Worm (Caenorhabditis elegans): ENCODE results near the gene dpff-1.

The dpff-1 gene

DNA sequence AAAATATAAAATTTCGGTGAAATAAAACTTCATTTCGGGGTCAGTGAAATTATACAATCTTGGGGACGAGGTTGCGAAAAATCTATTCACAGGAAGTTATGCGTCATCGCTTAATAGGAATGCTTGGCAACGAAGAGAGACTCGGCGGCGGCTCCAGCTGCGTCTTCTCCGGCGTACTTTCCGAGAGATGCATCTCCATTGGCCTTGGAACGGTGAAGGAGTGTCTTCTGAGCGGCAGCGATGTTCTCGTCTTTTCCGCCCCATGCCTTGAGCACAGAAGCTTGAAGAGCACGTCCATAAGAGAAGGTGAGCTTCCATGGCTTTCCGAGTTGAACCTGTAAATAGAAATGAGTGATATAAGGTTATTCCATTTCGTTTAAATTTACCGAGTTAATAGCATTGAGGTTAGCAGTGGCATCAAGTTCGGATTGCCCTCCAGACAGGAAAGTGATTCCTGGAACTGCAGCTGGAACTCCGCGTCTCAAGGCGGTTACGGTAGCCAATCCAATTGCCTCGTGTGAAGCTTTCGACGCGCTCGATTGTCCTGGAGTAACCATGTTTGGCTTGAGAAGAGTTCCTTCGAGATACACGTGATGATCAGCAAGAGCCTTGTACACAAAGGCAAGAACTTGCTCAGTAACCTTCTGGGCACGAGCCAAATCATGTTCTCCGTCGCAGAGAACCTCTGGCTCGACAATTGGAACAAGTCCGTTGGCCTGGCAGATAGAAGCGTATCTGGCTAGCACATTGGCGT, 31.3 kb downstream of the dpff-1 start:
- no peak for TF ChIP-seq unc-120 (tag; optimal IDR thresholded peaks at IDR 0.05; ENCODE audit: poor library complexity, severe bottlenecking)
- no peak for TF ChIP-seq ceh-39 (tag; optimal IDR thresholded peaks at IDR 0.05)
- no peak for TF ChIP-seq mep-1 (tag; optimal IDR thresholded peaks at IDR 0.05)
- TF ChIP-seq lin-32 (GFP tag; optimal IDR thresholded peaks at IDR 0.05): no peak
- TF ChIP-seq ham-2 (GFP tag; optimal IDR thresholded peaks at IDR 0.05): no peak
- TF ChIP-seq M03D4.4 (tag; optimal IDR thresholded peaks at IDR 0.05): no peak
- no peak for TF ChIP-seq nhr-12 (tag; optimal IDR thresholded peaks at IDR 0.05)
- TF ChIP-seq hlh-1 (tag; optimal IDR thresholded peaks at IDR 0.05): no peak
- TF ChIP-seq nhr-76 (tag; optimal IDR thresholded peaks at IDR 0.05): no peak
- no peak for TF ChIP-seq elt-1 (tag; optimal IDR thresholded peaks at IDR 0.05; ENCODE audit: borderline replicate concordance, insufficient read depth)
- no peak for TF ChIP-seq ztf-11 (tag; optimal IDR thresholded peaks at IDR 0.05)
- no peak for TF ChIP-seq ceh-83 (GFP tag; optimal IDR thresholded peaks at IDR 0.05)
- TF ChIP-seq blmp-1 (tag; optimal IDR thresholded peaks at IDR 0.05): no peak
- no peak for TF ChIP-seq flh-1 (GFP tag; optimal IDR thresholded peaks at IDR 0.05)
- no peak for TF ChIP-seq sptf-1 (tag; optimal IDR thresholded peaks at IDR 0.05)
- TF ChIP-seq tbx-8 (GFP tag; optimal IDR thresholded peaks at IDR 0.05): no peak
- no peak for TF ChIP-seq unc-62 (GFP tag; optimal IDR thresholded peaks at IDR 0.05)
- no peak for TF ChIP-seq drap-1 (GFP tag; optimal IDR thresholded peaks at IDR 0.05)

DNA sequence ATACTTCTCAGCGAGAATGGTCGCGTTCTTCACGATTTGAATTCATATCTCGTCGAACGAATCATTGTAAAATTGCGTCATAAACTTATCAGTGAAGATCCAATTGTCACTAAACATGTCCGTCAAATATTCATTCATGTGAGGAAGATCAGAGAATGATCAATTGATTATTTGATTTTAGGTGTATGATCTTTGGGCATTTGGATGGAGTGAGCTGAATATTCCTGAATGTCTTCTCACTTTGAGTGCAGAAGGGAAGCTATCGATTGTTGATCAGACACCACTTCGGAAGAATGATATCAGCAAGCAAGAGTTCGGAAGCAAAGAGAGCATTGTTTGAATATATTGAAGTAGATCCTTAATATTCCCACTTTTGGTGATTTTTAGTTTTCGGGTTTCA, 31.9 kb downstream of the dpff-1 start:
- TF ChIP-seq elt-1 (tag; optimal IDR thresholded peaks at IDR 0.05; ENCODE audit: borderline replicate concordance, insufficient read depth) (no peak), unc-62 (GFP tag; optimal IDR thresholded peaks at IDR 0.05) (peak; percentile 38), nhr-76 (tag; optimal IDR thresholded peaks at IDR 0.05) (no peak)

DNA sequence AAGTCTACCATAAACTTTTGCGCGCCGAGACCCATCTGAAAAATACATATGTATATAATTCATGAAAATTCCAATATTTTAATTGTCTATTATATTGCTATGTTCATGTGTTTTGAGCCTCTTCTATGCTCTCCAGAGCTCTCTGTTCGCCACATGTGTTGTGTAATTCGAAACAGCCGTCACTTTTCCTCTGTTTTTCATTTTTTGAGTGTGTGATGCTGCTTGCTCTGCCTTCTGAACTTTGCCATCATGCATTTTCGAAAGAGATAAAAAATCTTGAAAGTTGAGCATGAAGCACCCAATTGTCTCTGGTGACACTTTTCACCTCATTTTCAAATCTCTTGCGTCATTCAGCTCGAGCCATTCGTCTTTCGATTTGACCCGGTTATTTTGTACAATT, 33.9 kb downstream of the dpff-1 start:
- no peak for TF ChIP-seq ham-2 (GFP tag; optimal IDR thresholded peaks at IDR 0.05)
- no peak for TF ChIP-seq nhr-28 (tag; optimal IDR thresholded peaks at IDR 0.05)
- no peak for TF ChIP-seq sem-2 (GFP tag; optimal IDR thresholded peaks at IDR 0.05)
- TF ChIP-seq hlh-1 (tag; optimal IDR thresholded peaks at IDR 0.05): peak; percentile 38
- no peak for TF ChIP-seq lin-13 (tag; optimal IDR thresholded peaks at IDR 0.05)
- TF ChIP-seq zip-8 (tag; optimal IDR thresholded peaks at IDR 0.05): peak; percentile 24
- no peak for TF ChIP-seq mep-1 (tag; optimal IDR thresholded peaks at IDR 0.05)

DNA sequence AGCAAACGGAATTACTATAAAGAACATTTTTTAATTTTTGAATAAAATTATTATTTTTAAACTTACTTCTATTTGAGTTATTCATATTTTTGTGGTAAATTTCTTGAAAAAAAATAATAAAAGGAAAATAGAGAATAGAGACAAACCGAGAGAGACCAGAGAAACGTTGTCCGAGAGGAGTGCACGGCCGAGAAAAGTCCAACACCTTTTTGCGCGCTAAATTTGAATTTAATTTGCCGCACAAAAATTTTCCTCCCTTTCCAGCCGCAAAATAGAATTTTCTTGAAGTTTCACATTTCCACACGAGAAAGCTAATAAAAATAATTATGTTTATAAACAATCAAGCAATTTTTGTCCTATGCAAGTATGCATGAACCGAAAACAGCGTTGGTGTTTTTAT, 34.4 kb downstream of the dpff-1 start, which contains the start of the genes F01F1.11 and F01F1.3:
Gene F01F1.11, minus strand, starts transcription at position 118 of the 400 bp plus-strand sequence.
Gene F01F1.3, plus strand, starts transcription at position 179 of the 400 bp plus-strand sequence.
- TF ChIP-seq lsy-2 (tag; optimal IDR thresholded peaks at IDR 0.05) (peak; percentile 58), ceh-43 (GFP tag; optimal IDR thresholded peaks at IDR 0.05) (no peak), nhr-237 (tag; optimal IDR thresholded peaks at IDR 0.05) (peak; percentile 39), elt-3 (tag; optimal IDR thresholded peaks at IDR 0.05) (no peak), sptf-1 (tag; optimal IDR thresholded peaks at IDR 0.05) (peak; percentile 34), pha-4 (tag; optimal IDR thresholded peaks at IDR 0.05) (peak; percentile 20), elt-1 (tag; optimal IDR thresholded peaks at IDR 0.05; ENCODE audit: borderline replicate concordance, insufficient read depth) (no peak), hlh-1 (tag; optimal IDR thresholded peaks at IDR 0.05) (peak; percentile 6), mep-1 (tag; optimal IDR thresholded peaks at IDR 0.05) (peak; percentile 31), ces-1 (GFP tag; optimal IDR thresholded peaks at IDR 0.05) (peak; percentile 58), nhr-28 (tag; optimal IDR thresholded peaks at IDR 0.05) (no peak)

DNA sequence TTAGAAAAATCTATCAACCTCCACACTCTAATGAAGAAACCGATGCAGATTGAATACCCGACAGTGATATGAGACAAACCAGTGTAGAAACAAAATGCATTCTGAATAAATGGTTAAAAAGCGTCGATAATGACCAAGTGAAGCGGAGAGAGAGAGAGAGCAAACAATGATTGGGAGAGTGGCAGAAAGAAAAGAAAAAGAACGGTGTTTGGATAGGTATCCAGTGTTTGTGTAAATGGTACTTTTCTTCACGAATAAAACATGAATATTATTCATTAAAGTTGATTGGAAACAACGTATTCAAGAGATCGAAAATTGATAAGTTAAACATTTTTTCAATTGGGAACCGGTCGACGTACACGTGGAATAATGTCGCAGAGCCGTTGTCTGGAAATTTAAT, 36.7 kb downstream of the dpff-1 start, which contains the start of gene F01F1.15:
Gene F01F1.15, minus strand, starts transcription at position 101 of the 400 bp plus-strand sequence.
- TF ChIP-seq unc-120 (tag; optimal IDR thresholded peaks at IDR 0.05; ENCODE audit: poor library complexity, severe bottlenecking): no peak
- no peak for TF ChIP-seq sem-2 (GFP tag; optimal IDR thresholded peaks at IDR 0.05)
- TF ChIP-seq mab-5 (tag; optimal IDR thresholded peaks at IDR 0.05): no peak
- no peak for TF ChIP-seq elt-3 (tag; optimal IDR thresholded peaks at IDR 0.05)
- no peak for TF ChIP-seq flh-1 (GFP tag; optimal IDR thresholded peaks at IDR 0.05)
- no peak for TF ChIP-seq nhr-2 (tag; optimal IDR thresholded peaks at IDR 0.05)
- no peak for TF ChIP-seq M03D4.4 (tag; optimal IDR thresholded peaks at IDR 0.05)
- no peak for TF ChIP-seq drap-1 (GFP tag; optimal IDR thresholded peaks at IDR 0.05)
- no peak for TF ChIP-seq ceh-43 (GFP tag; optimal IDR thresholded peaks at IDR 0.05)
- no peak for TF ChIP-seq snpc-4 (tag; optimal IDR thresholded peaks at IDR 0.05)
- TF ChIP-seq lin-32 (GFP tag; optimal IDR thresholded peaks at IDR 0.05): no peak
- no peak for TF ChIP-seq mls-2 (tag; optimal IDR thresholded peaks at IDR 0.05)
- no peak for TF ChIP-seq ces-1 (GFP tag; optimal IDR thresholded peaks at IDR 0.05)
- TF ChIP-seq hlh-1 (tag; optimal IDR thresholded peaks at IDR 0.05): no peak

Measured in whole organism, mixed stage, embryonic.